Worm (Caenorhabditis elegans): ENCODE measurements around the gene kcnl-4.

DNA sequence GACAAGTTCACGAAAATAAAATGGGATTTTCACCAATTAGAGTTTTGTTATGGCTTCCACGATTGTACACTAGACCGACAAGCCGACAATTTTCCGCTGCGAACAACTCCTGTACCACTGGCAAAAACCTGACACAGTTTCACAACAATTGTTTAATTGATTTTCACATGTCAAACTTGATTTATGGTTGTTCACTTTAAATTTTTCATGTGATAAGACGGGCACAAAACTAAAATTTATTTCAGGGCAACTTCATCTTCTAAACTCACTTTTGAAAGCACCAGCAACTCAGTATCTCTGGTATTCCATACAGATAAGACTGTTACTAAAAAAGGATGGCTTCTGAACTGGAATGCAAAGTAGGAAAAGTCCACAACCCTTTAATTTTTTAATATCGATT lies 49.5 kb upstream of the kcnl-4 start, which contains the start of gene R02D5.7:
- no peak for TF ChIP-seq ztf-6 (GFP tag; IDR thresholded peaks at IDR 0.05)
- no peak for TF ChIP-seq snpc-1.3 (tag; optimal IDR thresholded peaks at IDR 0.05; ENCODE audit: insufficient read depth)
- TF ChIP-seq K11D2.4 (GFP tag; IDR thresholded peaks at IDR 0.05) = no peak
- no peak for TF ChIP-seq T07F8.4 (tag; optimal IDR thresholded peaks at IDR 0.05)
- TF ChIP-seq ccch-3 (GFP tag; optimal IDR thresholded peaks at IDR 0.05) = no peak

Measured in whole organism, young adult.